Fruit fly (Drosophila melanogaster) whole organism, embryonic: ENCODE results near the gene GstT4.
A peak's percentile ranks its signal among the peaks of the same experiment; 100 is the strongest.

ENCODE experiments used
- Antp ChIP-seq: fragments of 200-800 bp; sonication (Bioruptor generic); optimal IDR thresholded peaks from 3 replicates; lab custom pipeline; 2016; ENCODE audit warnings: missing biosample characterization, missing genetic modification characterization
- Atf-2 ChIP-seq: fragments of 200-800 bp; sonication (Bioruptor generic); optimal IDR thresholded peaks from 2 replicates; lab custom pipeline; 2016; ENCODE audit warnings: missing biosample characterization, missing genetic modification characterization
- BEAF-32 ChIP-seq: fragments of 200-800 bp; sonication (Bioruptor generic); optimal IDR thresholded peaks from 3 replicates; lab custom pipeline; 2017; ENCODE audit warnings: missing biosample characterization, missing genetic modification characterization, mild to moderate bottlenecking, moderate library complexity, missing genetic modification reagents
- CG1024 ChIP-seq: fragments of 200-800 bp; sonication (Bioruptor generic); IDR thresholded peaks from 2 replicates; pipeline ENCODE4 v1.3.6; 2022; ENCODE audit warnings: missing biosample characterization, missing genetic modification characterization
- CG10274 ChIP-seq: fragments of 200-800 bp; sonication (Bioruptor generic); optimal IDR thresholded peaks from 3 replicates; lab custom pipeline; 2017; ENCODE audit warnings: missing biosample characterization, mild to moderate bottlenecking, missing genetic modification characterization
- CG10431 ChIP-seq: fragments of 200-800 bp; sonication (Bioruptor generic); optimal IDR thresholded peaks from 3 replicates; lab custom pipeline; 2018; ENCODE audit warnings: missing biosample characterization, mild to moderate bottlenecking, missing genetic modification characterization
- CG11560 ChIP-seq: fragments of 200-800 bp; sonication (Bioruptor generic); IDR thresholded peaks from 3 replicates; pipeline ENCODE4 v1.3.6; 2022; ENCODE audit warnings: missing biosample characterization, missing genetic modification characterization
- CG14050 ChIP-seq: fragments of 200-800 bp; sonication (Bioruptor generic); IDR thresholded peaks from 3 replicates; pipeline ENCODE4 v1.3.6; 2022; ENCODE audit warnings: missing biosample characterization, missing genetic modification characterization
- CG17802 ChIP-seq: fragments of 200-800 bp; sonication (Bioruptor generic); optimal IDR thresholded peaks from 2 replicates; lab custom pipeline; 2018; ENCODE audit warnings: missing biosample characterization, mild to moderate bottlenecking, missing genetic modification characterization, moderate library complexity
- CG1792 ChIP-seq: fragments of 200-800 bp; sonication (Bioruptor generic); optimal IDR thresholded peaks from 2 replicates; lab custom pipeline; 2016; ENCODE audit warnings: missing biosample characterization, missing genetic modification characterization
- CG32767 ChIP-seq: fragments of 200-800 bp; sonication (Bioruptor generic); IDR thresholded peaks from 2 replicates; pipeline ENCODE4 v1.3.6; 2022; ENCODE audit warnings: missing biosample characterization, missing genetic modification characterization
- CG3995 ChIP-seq: fragments of 200-800 bp; sonication (Bioruptor generic); optimal IDR thresholded peaks from 3 replicates; lab custom pipeline; 2016; ENCODE audit warnings: missing biosample characterization, missing genetic modification characterization
- CG4360 ChIP-seq: fragments of 200-800 bp; sonication (Bioruptor generic); IDR thresholded peaks from 2 replicates; pipeline ENCODE4 v1.3.6; 2022; ENCODE audit warnings: missing biosample characterization, missing genetic modification characterization
- CG43689 ChIP-seq: fragments of 200-800 bp; sonication (Bioruptor generic); IDR thresholded peaks from 2 replicates; pipeline ENCODE4 v1.3.6; 2022; ENCODE audit warnings: missing biosample characterization, missing genetic modification characterization
- CG4730 ChIP-seq: fragments of 200-800 bp; sonication (Bioruptor generic); IDR thresholded peaks from 2 replicates; pipeline ENCODE4 v1.3.6; 2022; ENCODE audit warnings: missing biosample characterization, missing genetic modification characterization
- CG4854 ChIP-seq: fragments of 200-800 bp; sonication (Bioruptor generic); optimal IDR thresholded peaks from 2 replicates; lab custom pipeline; 2016; ENCODE audit warnings: missing biosample characterization, missing genetic modification characterization, inconsistent platforms
- CG8944 ChIP-seq: fragments of 200-800 bp; sonication (Bioruptor generic); optimal IDR thresholded peaks from 3 replicates; lab custom pipeline; 2016; ENCODE audit warnings: missing biosample characterization, missing genetic modification characterization
- CG9215 ChIP-seq: fragments of 200-800 bp; sonication (Bioruptor generic); IDR thresholded peaks from 2 replicates; pipeline ENCODE4 v1.3.6; 2022; ENCODE audit warnings: missing biosample characterization, missing genetic modification characterization
- CG9876 ChIP-seq: fragments of 200-800 bp; sonication (Bioruptor generic); optimal IDR thresholded peaks from 2 replicates; lab custom pipeline; 2016; ENCODE audit warnings: missing biosample characterization, missing genetic modification characterization
- CG9932 ChIP-seq: fragments of 200-800 bp; sonication (Bioruptor generic); IDR thresholded peaks from 2 replicates; pipeline ENCODE4 v1.3.6; 2022; ENCODE audit warnings: missing biosample characterization, missing genetic modification characterization
- Dek ChIP-seq: fragments of 200-800 bp; sonication (Bioruptor generic); optimal IDR thresholded peaks from 3 replicates; lab custom pipeline; 2019; ENCODE audit warnings: missing biosample characterization, mild to moderate bottlenecking, missing genetic modification characterization, moderate library complexity
- Dll ChIP-seq: fragments of 200-800 bp; sonication (Bioruptor generic); IDR thresholded peaks from 4 replicates; pipeline ENCODE4 v1.3.6; 2022; ENCODE audit warnings: missing biosample characterization, missing genetic modification characterization; ENCODE audit not compliant: partially characterized antibody
- Dp ChIP-seq: fragments of 200-800 bp; sonication (Bioruptor generic); optimal IDR thresholded peaks from 2 replicates; lab custom pipeline; 2018; ENCODE audit warnings: missing biosample characterization, mild to moderate bottlenecking, missing genetic modification characterization, moderate library complexity
- Ets65A ChIP-seq: fragments of 200-800 bp; sonication (Bioruptor generic); peaks from one replicate; lab custom pipeline; 2016; ENCODE audit warnings: missing biosample characterization, missing genetic modification characterization
- Gsc ChIP-seq: fragments of 200-800 bp; sonication (Bioruptor generic); IDR thresholded peaks from 2 replicates; pipeline ENCODE4 v1.3.6; 2022; ENCODE audit warnings: missing biosample characterization, missing genetic modification characterization
- HLH3B ChIP-seq: fragments of 200-800 bp; sonication (Bioruptor generic); IDR thresholded peaks from 2 replicates; pipeline ENCODE4 v1.3.6; 2022; ENCODE audit warnings: missing biosample characterization, missing genetic modification characterization
- HmgD ChIP-seq: fragments of 200-800 bp; sonication (Bioruptor generic); optimal IDR thresholded peaks from 3 replicates; lab custom pipeline; 2016; ENCODE audit warnings: missing biosample characterization, missing genetic modification characterization
- Hr78 ChIP-seq, 2 experiments: fragments of 200-800 bp in 1 of 2; fragments of >200 bp in 1 of 2; sonication (Bioruptor generic) in 1 of 2; optimal IDR thresholded peaks; 2 replicates each; lab custom pipeline; 2017 to 2019; ENCODE audit warnings: missing biosample characterization in 2 of 2, missing genetic modification characterization in 2 of 2, mild to moderate bottlenecking in 1 of 2, moderate library complexity in 1 of 2
- MTF-1 ChIP-seq: fragments of 200-800 bp; sonication (Bioruptor generic); optimal IDR thresholded peaks from 2 replicates; lab custom pipeline; 2018; ENCODE audit warnings: missing biosample characterization, mild to moderate bottlenecking, missing genetic modification characterization, borderline replicate concordance
- Nf-YC ChIP-seq: fragments of 200-800 bp; optimal IDR thresholded peaks from 3 replicates; lab custom pipeline; 2019; ENCODE audit warnings: missing biosample characterization, mild to moderate bottlenecking, missing genetic modification characterization, moderate library complexity
- Pdp1 ChIP-seq, 2 experiments: fragments of 200-800 bp; sonication (Bioruptor generic); optimal IDR thresholded peaks; 3 replicates each; lab custom pipeline; 2016; ENCODE audit warnings: missing biosample characterization in 2 of 2, missing genetic modification characterization in 2 of 2, mild to moderate bottlenecking in 1 of 2, moderate library complexity in 1 of 2
- Six4 ChIP-seq: fragments of 200-800 bp; sonication (Bioruptor generic); optimal IDR thresholded peaks from 2 replicates; lab custom pipeline; 2016; ENCODE audit warnings: missing biosample characterization, missing genetic modification characterization
- TFAM ChIP-seq: fragments of 200-800 bp; sonication (Bioruptor generic); optimal IDR thresholded peaks from 2 replicates; lab custom pipeline; 2017; ENCODE audit warnings: missing biosample characterization, missing genetic modification characterization, inconsistent platforms
- bsh ChIP-seq, 2 experiments: fragments of 200-800 bp; sonication (Bioruptor generic); optimal IDR thresholded peaks; 2 replicates each; lab custom pipeline; 2017 to 2018; ENCODE audit warnings: mild to moderate bottlenecking in 2 of 2, missing biosample characterization in 2 of 2, missing genetic modification characterization in 2 of 2, moderate library complexity in 1 of 2
- btn ChIP-seq: fragments of 200-800 bp; sonication (Bioruptor generic); optimal IDR thresholded peaks from 2 replicates; lab custom pipeline; 2016; ENCODE audit warnings: missing biosample characterization, missing genetic modification characterization
- cg ChIP-seq: fragments of 200-800 bp; sonication (Bioruptor generic); optimal IDR thresholded peaks from 3 replicates; lab custom pipeline; 2019; ENCODE audit warnings: missing biosample characterization, mild to moderate bottlenecking, missing genetic modification characterization, moderate library complexity
- corto ChIP-seq: fragments of 200-800 bp; sonication (Bioruptor generic); optimal IDR thresholded peaks from 2 replicates; lab custom pipeline; 2016; ENCODE audit warnings: missing biosample characterization, mild to moderate bottlenecking, missing genetic modification characterization, moderate library complexity
- dpn ChIP-seq, 2 experiments: fragments of 200-800 bp; sonication (Bioruptor generic); optimal IDR thresholded peaks; 3 replicates each; lab custom pipeline; 2016; ENCODE audit warnings: missing biosample characterization in 2 of 2, missing genetic modification characterization in 2 of 2
- ewg ChIP-seq: fragments of 200-800 bp; sonication (Bioruptor generic); optimal IDR thresholded peaks from 3 replicates; lab custom pipeline; 2017; ENCODE audit warnings: mild to moderate bottlenecking, missing biosample characterization, missing genetic modification reagents, missing genetic modification characterization
- gcm2 ChIP-seq: fragments of 200-800 bp; sonication (Bioruptor generic); optimal IDR thresholded peaks from 2 replicates; lab custom pipeline; 2016; ENCODE audit warnings: missing biosample characterization, missing genetic modification characterization
- grn ChIP-seq: fragments of 200-800 bp; sonication (Bioruptor generic); optimal IDR thresholded peaks from 3 replicates; lab custom pipeline; 2017; ENCODE audit warnings: missing biosample characterization, missing genetic modification characterization
- ham ChIP-seq: fragments of 200-800 bp; sonication (Bioruptor generic); IDR thresholded peaks from 2 replicates; pipeline ENCODE4 v1.3.6; 2022; ENCODE audit warnings: missing biosample characterization, missing genetic modification characterization
- mirr ChIP-seq: fragments of 200-800 bp; sonication (Bioruptor generic); optimal IDR thresholded peaks from 3 replicates; lab custom pipeline; 2018; ENCODE audit warnings: missing biosample characterization, mild to moderate bottlenecking, missing genetic modification characterization
- nerfin-1 ChIP-seq: fragments of 200-800 bp; sonication (Bioruptor generic); optimal IDR thresholded peaks from 3 replicates; lab custom pipeline; 2019; ENCODE audit warnings: missing biosample characterization, mild to moderate bottlenecking, missing genetic modification characterization, moderate library complexity
- pita ChIP-seq: fragments of 200-800 bp; sonication (Bioruptor generic); optimal IDR thresholded peaks from 2 replicates; lab custom pipeline; 2017; ENCODE audit warnings: missing biosample characterization, mild to moderate bottlenecking, missing genetic modification characterization
- sens-2 ChIP-seq: fragments of 200-800 bp; sonication (Bioruptor generic); IDR thresholded peaks from 2 replicates; pipeline ENCODE4 v1.3.6; 2022; ENCODE audit warnings: missing biosample characterization, missing genetic modification characterization
- sna ChIP-seq: fragments of 200-800 bp; sonication (Bioruptor generic); IDR thresholded peaks from 2 replicates; pipeline ENCODE4 v1.3.6; 2022; ENCODE audit warnings: missing biosample characterization, missing genetic modification characterization; ENCODE audit not compliant: partially characterized antibody
- so ChIP-seq: fragments of 200-800 bp; sonication (Bioruptor generic); IDR thresholded peaks from 3 replicates; pipeline ENCODE4 v1.3.6; 2022; ENCODE audit warnings: missing biosample characterization, missing genetic modification characterization
- trh ChIP-seq: fragments of 200-800 bp; sonication (Bioruptor generic); optimal IDR thresholded peaks from 2 replicates; lab custom pipeline; 2016; ENCODE audit warnings: missing biosample characterization, missing genetic modification characterization
- unpg ChIP-seq: fragments of 200-800 bp; sonication (Bioruptor generic); optimal IDR thresholded peaks from 3 replicates; lab custom pipeline; 2018; ENCODE audit warnings: missing biosample characterization, mild to moderate bottlenecking, missing genetic modification characterization, moderate library complexity

GstT4 gene

DNA sequence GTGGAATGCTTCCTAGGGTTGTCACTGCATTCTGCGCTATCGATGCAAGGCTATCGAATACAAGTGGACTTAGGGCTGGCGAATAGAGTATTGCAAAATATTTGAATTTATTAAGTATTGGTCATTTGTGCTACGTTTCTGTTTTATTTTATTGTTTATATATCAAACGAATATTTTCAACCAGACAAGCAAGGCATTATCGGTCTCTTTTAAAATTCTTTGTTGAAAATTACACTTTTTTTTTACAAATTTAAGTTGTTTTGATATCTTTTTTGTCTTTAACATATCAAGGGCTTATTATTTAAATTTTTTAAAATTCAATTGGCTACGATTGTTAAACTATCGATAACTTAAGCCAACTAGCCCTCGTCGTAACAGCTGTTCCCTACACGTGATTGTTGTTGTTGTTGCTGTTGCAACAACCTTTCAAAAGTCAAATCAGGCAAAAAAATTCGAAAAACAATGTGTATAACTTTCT lies 17.1 kb upstream of the GstT4 start, which contains the start of the genes Ype and CG1662 (continued):
- peak; percentile 93 for TF ChIP-seq CG11560 (tag; lab: Robert Waterston, UW)
- TF ChIP-seq CG3995 (GFP tag; lab: Kevin White, UChicago) = peak; percentile 60
- TF ChIP-seq Ets65A = peak; percentile 98
- TF ChIP-seq mirr (GFP tag; lab: Kevin White, UChicago) = peak; percentile 41
- TF ChIP-seq CG9876 (GFP tag; lab: Kevin White, UChicago) = peak; percentile 47
- peak; percentile 52 for TF ChIP-seq CG4730
- TF ChIP-seq so (GFP tag; lab: Robert Waterston, UW) = no peak
- TF ChIP-seq CG43689 (GFP tag; lab: Robert Waterston, UW) = no peak
- peak; percentile 29 for TF ChIP-seq CG17802 (tag; lab: Kevin White, UChicago)
- peak; percentile 54 for TF ChIP-seq Six4 (GFP tag; lab: Kevin White, UChicago)
- TF ChIP-seq HmgD (GFP tag; lab: Kevin White, UChicago) = no peak
- peak; percentile 66 for TF ChIP-seq CG9215 (GFP tag; lab: Robert Waterston, UW)
- peak; percentile 71 to 74 for TF ChIP-seq Pdp1 (GFP tag; optimal IDR thresholded peaks at IDR 0.05; lab: Kevin White, UChicago)
- TF ChIP-seq grn (GFP tag; lab: Kevin White, UChicago) = no peak
- TF ChIP-seq CG1024 (GFP tag; lab: Robert Waterston, UW) = 0 out of 2 replicates have a peak, but pooled peaks have one; percentile 27
- peak; percentile 68 to 80 for TF ChIP-seq dpn (GFP tag; optimal IDR thresholded peaks at IDR 0.05; lab: Kevin White, UChicago)
- peak; percentile 49 for TF ChIP-seq ewg
- peak; percentile 36 for TF ChIP-seq CG10431 (GFP tag; lab: Kevin White, UChicago)
- no peak for TF ChIP-seq MTF-1
- peak; percentile 66 for TF ChIP-seq nerfin-1 (tag; lab: Kevin White, UChicago)
- TF ChIP-seq Dek (tag; lab: Kevin White, UChicago) = peak; percentile 72
- peak; percentile 57 for TF ChIP-seq Antp (GFP tag; lab: Kevin White, UChicago)
- 0 out of 3 replicates have a peak, but pooled peaks have one; percentile 22 for TF ChIP-seq CG14050 (GFP tag; lab: Robert Waterston, UW)
- TF ChIP-seq sna (GFP tag; lab: Robert Waterston, UW) = peak; percentile 57; the same call in 1 of the 2 replicates
- no peak for TF ChIP-seq cg
- no peak for TF ChIP-seq gcm2 (GFP tag; lab: Kevin White, UChicago)
- TF ChIP-seq Nf-YC = peak; percentile 76
- TF ChIP-seq Atf-2 (GFP tag; lab: Kevin White, UChicago) = peak; percentile 54
- no peak for TF ChIP-seq CG32767 (GFP tag; lab: Robert Waterston, UW)
- peak; percentile 83 for TF ChIP-seq CG9932 (GFP tag; lab: Robert Waterston, UW)
- TF ChIP-seq CG4854 (GFP tag; lab: Kevin White, UChicago) = peak; percentile 48
- TF ChIP-seq corto (GFP tag; lab: Kevin White, UChicago) = peak; percentile 11
- peak; percentile 45; the same call in 1 of the 2 replicates for TF ChIP-seq HLH3B (GFP tag; lab: Robert Waterston, UW)
- TF ChIP-seq sens-2 (GFP tag; lab: Robert Waterston, UW) = 0 out of 2 replicates have a peak, but pooled peaks have one; percentile 45
- no peak for TF ChIP-seq Hr78 (GFP tag; optimal IDR thresholded peaks at IDR 0.05; lab: Kevin White, UChicago)
- peak; percentile 4 for TF ChIP-seq trh (GFP tag; lab: Kevin White, UChicago)
- peak; percentile 82 for TF ChIP-seq Dll (GFP tag; lab: Robert Waterston, UW)
- TF ChIP-seq BEAF-32 (GFP tag; lab: Kevin White, UChicago) = peak; percentile 90
- no peak for TF ChIP-seq btn (GFP tag; lab: Kevin White, UChicago)
- TF ChIP-seq TFAM = no peak
- TF ChIP-seq Dp = peak; percentile 34
- no peak for TF ChIP-seq CG10274 (GFP tag; lab: Kevin White, UChicago)
- TF ChIP-seq unpg (GFP tag; lab: Kevin White, UChicago) = peak; percentile 62
- TF ChIP-seq CG1792 = peak; percentile 36
- no peak for TF ChIP-seq Gsc (GFP tag; lab: Robert Waterston, UW)
- TF ChIP-seq CG4360 (GFP tag; lab: Robert Waterston, UW) = peak; percentile 88
- TF ChIP-seq pita (GFP tag; lab: Kevin White, UChicago) = no peak
- TF ChIP-seq ham (GFP tag; lab: Robert Waterston, UW) = no peak
- peak; percentile 54 for TF ChIP-seq CG8944 (GFP tag; lab: Kevin White, UChicago)
- TF ChIP-seq bsh (GFP tag; optimal IDR thresholded peaks at IDR 0.05; lab: Kevin White, UChicago) = peak in 1 of 2 experiments; percentile 58
